Worm (Caenorhabditis elegans): ENCODE results near the gene F25E2.3.

- TF ChIP-seq C06A6.2 (GFP tag; conservative IDR thresholded peaks at IDR 0.05) (no peak), hsf-1 (GFP tag; IDR thresholded peaks at IDR 0.05) (no peak), sea-2 (GFP tag; IDR thresholded peaks at IDR 0.05) (no peak)
Measured at ce11 chrX:830185-830584, 17.2 kb upstream of the F25E2.3 start.

Measured in whole organism, young adult.